Fruit fly (Drosophila melanogaster): ENCODE results near the gene jar.

Gene jar

dm6 chr3R:24218565-24218964, 52.5 kb downstream of the jar start, which contains the start of gene CG17786:
CG17786 (minus strand) TSS chr3R:24218718.
- TF ChIP-seq CG5204 (GFP tag; optimal IDR thresholded peaks at IDR 0.05) = no peak
- no peak for TF ChIP-seq CG12768 (GFP tag; optimal IDR thresholded peaks at IDR 0.05)
- peak; percentile 11 for TF ChIP-seq bab1 (GFP tag; optimal IDR thresholded peaks at IDR 0.05)
- TF ChIP-seq tj (GFP tag; optimal IDR thresholded peaks at IDR 0.05) = no peak
- TF ChIP-seq Mnt (GFP tag; optimal IDR thresholded peaks at IDR 0.05) = no peak

dm6 chr3R:24216017-24216416, 55.0 kb downstream of the jar start:
- TF ChIP-seq ovo (GFP tag; optimal IDR thresholded peaks at IDR 0.05) (no peak), CG11617 (GFP tag; optimal IDR thresholded peaks at IDR 0.05) (no peak), pad (GFP tag; optimal IDR thresholded peaks at IDR 0.05) (no peak), toe (GFP tag; optimal IDR thresholded peaks at IDR 0.05) (no peak), cic (GFP tag; optimal IDR thresholded peaks at IDR 0.05) (no peak), CG7101 (tag; optimal IDR thresholded peaks at IDR 0.05) (no peak), Mnt (GFP tag; optimal IDR thresholded peaks at IDR 0.05) (no peak), CG5204 (GFP tag; optimal IDR thresholded peaks at IDR 0.05) (no peak), CG7045 (GFP tag; optimal IDR thresholded peaks at IDR 0.05) (no peak), kay (GFP tag; ENCODE audit: borderline replicate concordance) (no peak), Clk (GFP tag; optimal IDR thresholded peaks at IDR 0.05) (no peak), cnc (optimal IDR thresholded peaks at IDR 0.05) (no peak), CG12768 (GFP tag; optimal IDR thresholded peaks at IDR 0.05) (no peak), CG14711 (tag; optimal IDR thresholded peaks at IDR 0.05) (no peak), tj (GFP tag; optimal IDR thresholded peaks at IDR 0.05) (no peak), Crg-1 (GFP tag; optimal IDR thresholded peaks at IDR 0.05) (no peak), bab1 (GFP tag; optimal IDR thresholded peaks at IDR 0.05) (no peak), CG33017 (tag; optimal IDR thresholded peaks at IDR 0.05) (no peak)

dm6 chr3R:24213644-24214043, 57.4 kb downstream of the jar start:
- no peak for TF ChIP-seq CG12768 (GFP tag; optimal IDR thresholded peaks at IDR 0.05)
- TF ChIP-seq bab1 (GFP tag; optimal IDR thresholded peaks at IDR 0.05) = no peak
- no peak for TF ChIP-seq CG7045 (GFP tag; optimal IDR thresholded peaks at IDR 0.05)
- no peak for TF ChIP-seq Clk (GFP tag; optimal IDR thresholded peaks at IDR 0.05)
- no peak for TF ChIP-seq tj (GFP tag; optimal IDR thresholded peaks at IDR 0.05)
- TF ChIP-seq CG1620 (GFP tag; optimal IDR thresholded peaks at IDR 0.05) = no peak
- TF ChIP-seq CG14711 (tag; optimal IDR thresholded peaks at IDR 0.05) = no peak
- TF ChIP-seq CG5204 (GFP tag; optimal IDR thresholded peaks at IDR 0.05) = no peak
- TF ChIP-seq CG33017 (tag; optimal IDR thresholded peaks at IDR 0.05) = no peak
- TF ChIP-seq CG11617 (GFP tag; optimal IDR thresholded peaks at IDR 0.05) = no peak
- no peak for TF ChIP-seq kay (GFP tag; ENCODE audit: borderline replicate concordance)
- TF ChIP-seq toe (GFP tag; optimal IDR thresholded peaks at IDR 0.05) = no peak
- no peak for TF ChIP-seq Crg-1 (GFP tag; optimal IDR thresholded peaks at IDR 0.05)

- TF ChIP-seq bab1 (GFP tag; optimal IDR thresholded peaks at IDR 0.05) (no peak), CG1620 (GFP tag; optimal IDR thresholded peaks at IDR 0.05) (no peak), CG11617 (GFP tag; optimal IDR thresholded peaks at IDR 0.05) (no peak), tj (GFP tag; optimal IDR thresholded peaks at IDR 0.05) (peak; percentile 76)
These were observed 64.5 kb downstream of the jar start for dm6 chr3R:24206341-24207114.

DNA sequence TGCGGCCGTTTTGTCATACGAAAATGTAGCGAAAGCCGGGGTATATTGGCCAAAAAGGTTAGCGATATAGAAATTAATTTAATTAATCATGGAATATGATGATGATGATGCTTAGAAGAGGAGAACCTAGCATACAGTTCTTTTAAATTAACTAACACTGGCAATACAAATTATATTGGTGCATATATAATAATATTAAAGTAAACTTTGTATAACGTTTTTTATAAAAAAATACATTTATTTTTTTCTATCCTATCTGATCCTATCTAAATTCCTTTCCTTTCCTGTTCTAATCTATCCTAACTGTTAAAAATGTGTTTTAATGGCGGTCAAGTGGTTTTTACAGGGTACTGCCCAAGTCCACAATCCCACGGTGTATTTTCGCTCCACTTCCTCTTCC, 65.1 kb downstream of the jar start:
- no peak for TF ChIP-seq CG14711 (tag; optimal IDR thresholded peaks at IDR 0.05)
- no peak for TF ChIP-seq kay (GFP tag; ENCODE audit: borderline replicate concordance)
- no peak for TF ChIP-seq tj (GFP tag; optimal IDR thresholded peaks at IDR 0.05)
- TF ChIP-seq CG33017 (tag; optimal IDR thresholded peaks at IDR 0.05) = no peak
- TF ChIP-seq Mnt (GFP tag; optimal IDR thresholded peaks at IDR 0.05) = no peak
- no peak for TF ChIP-seq Crg-1 (GFP tag; optimal IDR thresholded peaks at IDR 0.05)
- no peak for TF ChIP-seq CG1620 (GFP tag; optimal IDR thresholded peaks at IDR 0.05)
- TF ChIP-seq ovo (GFP tag; optimal IDR thresholded peaks at IDR 0.05) = no peak
- TF ChIP-seq CG7101 (tag; optimal IDR thresholded peaks at IDR 0.05) = no peak
- no peak for TF ChIP-seq CG5204 (GFP tag; optimal IDR thresholded peaks at IDR 0.05)
- TF ChIP-seq CG12768 (GFP tag; optimal IDR thresholded peaks at IDR 0.05) = no peak
- no peak for TF ChIP-seq bab1 (GFP tag; optimal IDR thresholded peaks at IDR 0.05)
- no peak for TF ChIP-seq cnc (optimal IDR thresholded peaks at IDR 0.05)
- TF ChIP-seq Clk (GFP tag; optimal IDR thresholded peaks at IDR 0.05) = no peak

DNA sequence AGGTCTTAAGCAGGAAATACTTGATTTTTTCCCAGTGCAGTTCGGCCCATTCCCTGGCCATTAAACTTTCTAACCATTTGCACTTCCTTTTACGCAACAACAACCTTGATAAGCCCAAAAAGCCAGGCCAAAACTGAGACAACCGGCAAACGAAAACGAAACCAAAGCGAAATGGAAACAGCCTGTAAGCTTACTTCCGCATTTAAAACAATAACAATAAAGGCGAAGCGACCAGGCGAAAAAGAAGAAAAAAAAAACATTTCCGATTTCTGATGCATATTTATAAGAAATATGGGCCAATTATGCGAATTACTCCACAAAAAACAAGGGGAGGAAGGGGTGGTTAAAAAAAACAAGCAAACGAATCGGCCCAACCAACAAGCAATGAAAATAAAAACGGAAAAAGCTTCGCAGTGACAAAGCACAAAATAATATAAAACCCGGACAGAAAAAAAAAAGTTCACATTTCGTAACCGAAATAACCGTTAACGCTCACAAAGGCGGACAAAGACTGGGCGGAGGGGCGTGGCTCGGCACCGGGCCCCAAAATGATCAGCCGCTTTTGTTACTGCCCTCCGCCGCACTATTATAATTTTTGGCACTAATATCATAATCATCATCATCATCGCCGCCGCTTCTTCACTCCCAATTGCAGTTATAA, 65.7 kb downstream of the jar start:
- TF ChIP-seq tj (GFP tag; optimal IDR thresholded peaks at IDR 0.05) (peak; percentile 7), CG7045 (GFP tag; optimal IDR thresholded peaks at IDR 0.05) (no peak), Crg-1 (GFP tag; optimal IDR thresholded peaks at IDR 0.05) (no peak), ovo (GFP tag; optimal IDR thresholded peaks at IDR 0.05) (no peak), Mnt (GFP tag; optimal IDR thresholded peaks at IDR 0.05) (no peak), cnc (optimal IDR thresholded peaks at IDR 0.05) (peak in 1 of 2 experiments; percentile 13)

- no peak for TF ChIP-seq toe (GFP tag; optimal IDR thresholded peaks at IDR 0.05)
- no peak for TF ChIP-seq pad (GFP tag; optimal IDR thresholded peaks at IDR 0.05)
- TF ChIP-seq Crg-1 (GFP tag; optimal IDR thresholded peaks at IDR 0.05) = no peak
- TF ChIP-seq CG1620 (GFP tag; optimal IDR thresholded peaks at IDR 0.05) = no peak
- TF ChIP-seq cnc (optimal IDR thresholded peaks at IDR 0.05) = no peak
- no peak for TF ChIP-seq CG14711 (tag; optimal IDR thresholded peaks at IDR 0.05)
- TF ChIP-seq cic (GFP tag; optimal IDR thresholded peaks at IDR 0.05) = no peak
These were observed 67.0 kb downstream of the jar start for dm6 chr3R:24204022-24204421.

Measured in whole organism, adult.